Worm (Caenorhabditis elegans) whole organism, L3 larva: ENCODE data around the gene gst-10.

Experiments
- ama-1 ChIP-seq: fragments of 150-350 bp; optimal IDR thresholded peaks from 2 replicates; lab custom pipeline; 2018
- elt-1 ChIP-seq: fragments of 150-350 bp; optimal IDR thresholded peaks from 2 replicates; lab custom pipeline; 2014; ENCODE audit warnings: missing biosample characterization, missing genetic modification characterization
- elt-2 ChIP-seq: sonication (generic microtip); optimal IDR thresholded peaks from 2 replicates; lab custom pipeline; 2016; ENCODE audit warnings: missing genetic modification reagents, mild to moderate bottlenecking, missing genetic modification characterization, missing compliant biosample characterization
- nhr-43 ChIP-seq: sonication (generic microtip); optimal IDR thresholded peaks from 2 replicates; lab custom pipeline; 2016; ENCODE audit warnings: mild to moderate bottlenecking, missing genetic modification characterization, missing compliant biosample characterization; ENCODE audit not compliant: poor library complexity, severe bottlenecking
- nhr-76 ChIP-seq: fragments of 150-350 bp; sonication (generic microtip); optimal IDR thresholded peaks from 5 replicates; lab custom pipeline; 2014; ENCODE audit warnings: missing biosample characterization, missing genetic modification characterization
- tbx-2 ChIP-seq: sonication (generic microtip); optimal IDR thresholded peaks from 2 replicates; lab custom pipeline; 2016; ENCODE audit warnings: mild to moderate bottlenecking, missing genetic modification characterization, missing compliant biosample characterization
- zag-1 ChIP-seq: fragments of 150-350 bp; optimal IDR thresholded peaks from 2 replicates; lab custom pipeline; 2014; ENCODE audit warnings: missing biosample characterization, missing genetic modification characterization

DNA sequence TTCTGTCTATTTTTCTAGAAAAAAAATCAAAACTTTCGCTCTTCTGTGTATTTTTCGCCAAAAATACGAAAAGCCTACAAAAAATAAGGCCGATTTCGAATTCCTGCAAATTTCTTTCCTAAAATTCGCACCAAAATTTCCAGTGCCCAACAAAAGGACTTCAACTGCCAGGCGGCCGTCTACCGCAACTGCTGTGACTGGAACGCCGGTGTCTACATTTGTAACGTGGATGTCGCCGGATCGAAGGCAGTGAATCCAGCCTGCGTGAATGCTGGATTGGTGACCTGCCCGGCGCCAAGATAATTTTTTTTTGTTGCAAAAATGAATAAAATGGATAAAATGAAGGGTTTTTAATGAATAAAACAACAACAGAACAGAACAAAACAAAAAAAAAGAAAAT is 40.3 kb downstream of the gst-10 start:
- TF ChIP-seq ama-1 (lab: Kevin White, UChicago) (no peak), nhr-76 (tag; lab: Kevin White, UChicago) (no peak), nhr-43 (no peak), tbx-2 (tag; lab: Kevin White, UChicago) (no peak), elt-1 (no peak), elt-2 (no peak), zag-1 (tag; lab: Kevin White, UChicago) (no peak)
